Fruit fly (Drosophila melanogaster): Measurements from ENCODE around the gene Phb1.

The Phb1 gene

dm6 chr2L:19137494-19138360 is 14.1 kb upstream of the Phb1 start:
- TF ChIP-seq CG17801 (GFP tag; optimal IDR thresholded peaks at IDR 0.05; ENCODE audit: partially characterized antibody) = no peak

- peak; percentile 66 for TF ChIP-seq CG17801 (GFP tag; optimal IDR thresholded peaks at IDR 0.05; ENCODE audit: partially characterized antibody)
Measured at dm6 chr2L:19136735-19137134, 13.1 kb upstream of the Phb1 start.

- no peak for TF ChIP-seq CG17801 (GFP tag; optimal IDR thresholded peaks at IDR 0.05; ENCODE audit: partially characterized antibody)
Measured at dm6 chr2L:19135955-19136677, 12.4 kb upstream of the Phb1 start.

dm6 chr2L:19134814-19135523 is 11.3 kb upstream of the Phb1 start, which contains the start of gene Polr1D:
Polr1D (minus strand) TSS chr2L:19135233.
- TF ChIP-seq CG17801 (GFP tag; optimal IDR thresholded peaks at IDR 0.05; ENCODE audit: partially characterized antibody) = no peak

dm6 chr2L:19134366-19134689 is 10.7 kb upstream of the Phb1 start:
- TF ChIP-seq CG17801 (GFP tag; optimal IDR thresholded peaks at IDR 0.05; ENCODE audit: partially characterized antibody) = no peak

- peak; percentile 33 for TF ChIP-seq CG17801 (GFP tag; optimal IDR thresholded peaks at IDR 0.05; ENCODE audit: partially characterized antibody)
Measured at dm6 chr2L:19133465-19134365, 10.0 kb upstream of the Phb1 start, which contains the start of gene brat. brat (plus strand) TSS chr2L:19133816.

- TF ChIP-seq CG17801 (GFP tag; optimal IDR thresholded peaks at IDR 0.05; ENCODE audit: partially characterized antibody) = peak; percentile 40
Measured at dm6 chr2L:19131905-19132402, 8.3 kb upstream of the Phb1 start, which contains the start of the genes AsnRS and DCTN6-p27. AsnRS (minus strand) TSS chr2L:19131954. DCTN6-p27 (plus strand) TSS chr2L:19132323.

dm6 chr2L:19126888-19127287 is 3.2 kb upstream of the Phb1 start:
- TF ChIP-seq CG17801 (GFP tag; optimal IDR thresholded peaks at IDR 0.05; ENCODE audit: partially characterized antibody) = peak; percentile 62

dm6 chr2L:19120984-19121383 is 2.7 kb downstream of the Phb1 start:
- TF ChIP-seq CG17801 (GFP tag; optimal IDR thresholded peaks at IDR 0.05; ENCODE audit: partially characterized antibody) = no peak

- no peak for TF ChIP-seq CG17801 (GFP tag; optimal IDR thresholded peaks at IDR 0.05; ENCODE audit: partially characterized antibody)
Measured at dm6 chr2L:19120196-19120950, 3.3 kb downstream of the Phb1 start, which contains the start of gene Ddc. Ddc (minus strand) TSS chr2L:19120306.

- TF ChIP-seq CG17801 (GFP tag; optimal IDR thresholded peaks at IDR 0.05; ENCODE audit: partially characterized antibody) = peak; percentile 24
Measured at dm6 chr2L:19114183-19114776, 9.4 kb downstream of the Phb1 start, which contains the start of gene CG10561. CG10561 (plus strand) TSS chr2L:19114401.

- no peak for TF ChIP-seq CG17801 (GFP tag; optimal IDR thresholded peaks at IDR 0.05; ENCODE audit: partially characterized antibody)
Measured at dm6 chr2L:19112200-19112599, 11.5 kb downstream of the Phb1 start.

dm6 chr2L:19111729-19112128 is 11.9 kb downstream of the Phb1 start:
- TF ChIP-seq CG17801 (GFP tag; optimal IDR thresholded peaks at IDR 0.05; ENCODE audit: partially characterized antibody) = no peak
